Fruit fly (Drosophila melanogaster): ENCODE measurements around the gene CG42337.

Gene CG42337

DNA sequence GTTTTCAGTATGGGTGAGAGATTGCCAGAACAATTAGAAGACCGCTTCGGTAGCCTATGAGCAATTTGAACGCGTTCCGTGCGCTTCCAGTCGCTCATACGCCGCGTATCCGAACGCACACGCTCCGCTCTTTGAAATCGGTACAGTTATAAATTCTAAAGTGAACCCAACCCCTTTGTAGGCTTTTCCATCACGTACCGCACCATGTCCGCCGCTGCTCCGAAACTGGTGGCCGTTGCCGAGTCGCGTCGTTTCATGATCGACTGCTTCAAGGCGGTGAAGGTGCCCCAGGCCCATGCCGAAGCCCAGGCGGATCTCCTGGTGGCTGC, 12.3 kb upstream of the CG42337 start (continued):
- TF ChIP-seq Bgb (GFP tag; IDR thresholded peaks at IDR 0.05; ENCODE audit: partially characterized antibody) (peak; percentile 58; the same call in 1 of the 2 replicates), CG32532 (GFP tag; IDR thresholded peaks at IDR 0.05) (peak; percentile 56), chinmo (GFP tag; IDR thresholded peaks at IDR 0.05; ENCODE audit: partially characterized antibody) (0 out of 4 replicates have a peak, but pooled peaks have one; percentile 93), unc-4 (GFP tag; IDR thresholded peaks at IDR 0.05; ENCODE audit: partially characterized antibody) (0 out of 2 replicates have a peak, but pooled peaks have one; percentile 7), CG14441 (GFP tag; IDR thresholded peaks at IDR 0.05) (0 out of 2 replicates have a peak, but pooled peaks have one; percentile 10), jing (GFP tag; optimal IDR thresholded peaks at IDR 0.05) (no peak), Ets65A (GFP tag) (peak; percentile 42), amos (GFP tag; IDR thresholded peaks at IDR 0.05; ENCODE audit: partially characterized antibody) (peak; percentile 39; the same call in 1 of the 2 replicates)

DNA sequence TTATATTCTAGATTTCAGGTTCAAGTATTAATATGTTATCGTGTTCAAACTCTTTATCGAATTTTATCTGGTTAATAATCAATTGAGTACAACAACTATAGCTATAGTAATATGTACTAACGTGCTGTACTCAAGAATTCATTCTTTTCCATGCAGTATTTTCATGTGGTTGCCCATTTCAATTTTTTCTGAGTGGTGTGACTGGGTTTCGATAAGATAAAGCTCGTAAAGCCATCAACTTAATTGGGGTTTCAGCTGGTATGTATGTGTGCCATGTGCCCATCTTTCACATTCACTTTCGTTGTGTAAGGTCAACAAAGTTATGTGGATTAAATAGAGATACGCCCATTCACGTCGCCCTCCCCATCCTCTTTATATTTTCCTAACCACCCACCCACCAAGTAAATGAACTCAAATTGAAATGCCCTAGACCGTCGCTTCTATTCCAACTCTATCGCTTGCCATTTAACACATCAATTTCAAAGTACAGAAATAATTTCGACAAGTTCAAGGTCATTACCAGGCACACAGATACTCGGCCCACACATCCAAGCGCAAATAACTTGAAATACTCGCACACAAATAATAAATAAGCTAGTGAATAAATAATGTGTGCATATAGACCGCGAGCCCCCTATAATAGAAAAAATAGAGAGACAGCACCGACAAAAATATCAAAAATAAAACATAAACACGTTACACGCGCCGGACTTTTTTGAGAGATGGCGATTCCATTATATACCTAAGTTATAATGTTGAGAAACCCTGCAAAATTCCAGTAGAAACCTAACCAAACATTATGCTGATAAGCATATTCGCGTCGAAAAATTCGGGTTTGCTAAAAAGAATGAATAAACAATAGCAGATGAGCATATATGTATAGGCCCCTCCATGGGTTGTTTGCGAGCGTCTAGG, 11.7 kb upstream of the CG42337 start:
- TF ChIP-seq sisA (GFP tag; IDR thresholded peaks at IDR 0.05) (no peak), CG4707 (GFP tag; optimal IDR thresholded peaks at IDR 0.05) (no peak), gce (GFP tag; IDR thresholded peaks at IDR 0.05) (peak; percentile 9; the same call in 1 of the 3 replicates), sc (optimal IDR thresholded peaks at IDR 0.05) (no peak), sc (GFP tag; optimal IDR thresholded peaks at IDR 0.05) (no peak), CG14860 (GFP tag; IDR thresholded peaks at IDR 0.05; ENCODE audit: partially characterized antibody) (no peak), Atf-2 (GFP tag; optimal IDR thresholded peaks at IDR 0.05) (no peak), Antp (GFP tag; optimal IDR thresholded peaks at IDR 0.05) (no peak), Vsx1 (GFP tag; optimal IDR thresholded peaks at IDR 0.05) (no peak), CoRest (tag; optimal IDR thresholded peaks at IDR 0.05) (peak; percentile 5), Oaz (GFP tag; IDR thresholded peaks at IDR 0.05) (no peak), run (tag; optimal IDR thresholded peaks at IDR 0.05) (no peak), CG10543 (GFP tag; optimal IDR thresholded peaks at IDR 0.05) (peak; percentile 84), Bdp1 (GFP tag; optimal IDR thresholded peaks at IDR 0.05) (no peak), CG8944 (GFP tag; optimal IDR thresholded peaks at IDR 0.05) (no peak), stc (GFP tag; IDR thresholded peaks at IDR 0.05) (no peak), Fer1 (GFP tag; optimal IDR thresholded peaks at IDR 0.05) (peak; percentile 51), fd64A (GFP tag; optimal IDR thresholded peaks at IDR 0.05) (no peak), zen (tag; optimal IDR thresholded peaks at IDR 0.05) (no peak), CG9609 (GFP tag; optimal IDR thresholded peaks at IDR 0.05) (no peak), ewg (GFP tag; optimal IDR thresholded peaks at IDR 0.05) (no peak), NC2α (GFP tag; optimal IDR thresholded peaks at IDR 0.05) (no peak), CG31365 (tag; optimal IDR thresholded peaks at IDR 0.05) (no peak), CG10431 (GFP tag; optimal IDR thresholded peaks at IDR 0.05) (no peak), sna (GFP tag; IDR thresholded peaks at IDR 0.05; ENCODE audit: partially characterized antibody) (no peak), ase (GFP tag; IDR thresholded peaks at IDR 0.05) (no peak), CG11456 (GFP tag; IDR thresholded peaks at IDR 0.05) (no peak), CG4404 (GFP tag; IDR thresholded peaks at IDR 0.05) (no peak), CG9876 (GFP tag; optimal IDR thresholded peaks at IDR 0.05) (no peak), so (GFP tag; IDR thresholded peaks at IDR 0.05) (peak; percentile 45; the same call in 1 of the 3 replicates), CG7271 (tag; optimal IDR thresholded peaks at IDR 0.05) (no peak), zf30C (GFP tag; optimal IDR thresholded peaks at IDR 0.05) (no peak), Bgb (GFP tag; IDR thresholded peaks at IDR 0.05; ENCODE audit: partially characterized antibody) (no peak), CG10209 (GFP tag; optimal IDR thresholded peaks at IDR 0.05) (peak; percentile 37), Ets65A (GFP tag) (no peak), pan (optimal IDR thresholded peaks at IDR 0.05) (no peak), pan (GFP tag; optimal IDR thresholded peaks at IDR 0.05 in 1 of 2, IDR thresholded peaks at IDR 0.05 in 1 of 2) (no peak), nau (GFP tag; optimal IDR thresholded peaks at IDR 0.05) (no peak), Lpt (GFP tag; optimal IDR thresholded peaks at IDR 0.05) (no peak), CG31388 (GFP tag; optimal IDR thresholded peaks at IDR 0.05) (no peak), CG14050 (GFP tag; IDR thresholded peaks at IDR 0.05) (no peak), CG11398 (GFP tag; optimal IDR thresholded peaks at IDR 0.05) (no peak)

Measured in whole organism, embryonic.